Worm (Caenorhabditis elegans) whole organism, early embryonic: ENCODE data around the gene Y37E11B.10.

Experiments
- B0310.2 ChIP-seq: sonication (generic microtip); optimal IDR thresholded peaks from 2 replicates; lab custom pipeline; 2016; ENCODE audit warnings: mild to moderate bottlenecking, missing genetic modification characterization, missing compliant biosample characterization
- F13C5.2 ChIP-seq: sonication (generic microtip); optimal IDR thresholded peaks from 2 replicates; lab custom pipeline; 2017; ENCODE audit warnings: mild to moderate bottlenecking, missing genetic modification characterization, inconsistent platforms, missing compliant biosample characterization
- aly-1 ChIP-seq: sonication (generic microtip); optimal IDR thresholded peaks from 2 replicates; lab custom pipeline; 2016; ENCODE audit warnings: missing genetic modification characterization, missing compliant biosample characterization
- ama-1 ChIP-seq: fragments of 150-350 bp; optimal IDR thresholded peaks from 2 replicates; lab custom pipeline; 2014
- ceh-13 ChIP-seq: fragments of 200-800 bp; sonication (Bioruptor generic); optimal IDR thresholded peaks from 2 replicates; lab custom pipeline; 2018; ENCODE audit warnings: mild to moderate bottlenecking, missing genetic modification characterization, missing compliant biosample characterization
- ceh-36 ChIP-seq: sonication (generic microtip); optimal IDR thresholded peaks from 2 replicates; lab custom pipeline; 2016; ENCODE audit warnings: missing genetic modification characterization, inconsistent platforms, missing compliant biosample characterization
- ets-7 ChIP-seq: sonication (generic microtip); optimal IDR thresholded peaks from 2 replicates; lab custom pipeline; 2016; ENCODE audit warnings: missing genotype, missing genetic modification characterization, missing compliant biosample characterization
- flt-1 ChIP-seq: fragments of 200-800 bp; sonication (Bioruptor generic); IDR thresholded peaks from 2 replicates; pipeline ENCODE4 v1.3.6; 2022; ENCODE audit warnings: missing genetic modification characterization, missing compliant biosample characterization
- hmbx-1 ChIP-seq: sonication (generic microtip); optimal IDR thresholded peaks from 2 replicates; lab custom pipeline; 2016; ENCODE audit warnings: mild to moderate bottlenecking, missing genetic modification characterization, missing compliant biosample characterization
- hmg-4 ChIP-seq: fragments of 200-800 bp; sonication (Bioruptor generic); optimal IDR thresholded peaks from 2 replicates; lab custom pipeline; 2018; ENCODE audit warnings: mild to moderate bottlenecking, missing genetic modification characterization, missing compliant biosample characterization
- hnd-1 ChIP-seq: sonication (generic microtip); optimal IDR thresholded peaks from 2 replicates; lab custom pipeline; 2016; ENCODE audit warnings: missing genetic modification characterization, missing compliant biosample characterization
- pes-1 ChIP-seq: fragments of 200-800 bp; sonication (Bioruptor generic); IDR thresholded peaks from 2 replicates; pipeline ENCODE4 v1.3.6; 2022; ENCODE audit warnings: missing genetic modification reagents, missing genetic modification characterization, missing compliant biosample characterization
- scrt-1 ChIP-seq: fragments of 200-800 bp; sonication (Bioruptor generic); IDR thresholded peaks from 2 replicates; pipeline ENCODE4 v1.3.6; 2022; ENCODE audit warnings: missing genetic modification characterization, missing compliant biosample characterization
- sea-1 ChIP-seq: fragments of 200-800 bp; sonication (Bioruptor generic); conservative IDR thresholded peaks from 2 replicates; pipeline ENCODE4 v1.3.6; 2022; ENCODE audit warnings: missing genetic modification characterization, missing compliant biosample characterization
- tbx-11 ChIP-seq: fragments of 200-800 bp; sonication (Bioruptor generic); IDR thresholded peaks from 2 replicates; pipeline ENCODE4 v1.3.6; 2022; ENCODE audit warnings: missing genetic modification characterization, missing compliant biosample characterization
- tbx-37 ChIP-seq: fragments of 200-800 bp; sonication (Bioruptor generic); conservative IDR thresholded peaks from 2 replicates; pipeline ENCODE4 v1.3.6; 2022; ENCODE audit warnings: missing genetic modification reagents, missing genetic modification characterization, missing compliant biosample characterization
- tra-4 ChIP-seq: sonication (generic microtip); optimal IDR thresholded peaks from 2 replicates; lab custom pipeline; 2017; ENCODE audit warnings: missing genetic modification characterization, missing compliant biosample characterization

Gene Y37E11B.10

DNA sequence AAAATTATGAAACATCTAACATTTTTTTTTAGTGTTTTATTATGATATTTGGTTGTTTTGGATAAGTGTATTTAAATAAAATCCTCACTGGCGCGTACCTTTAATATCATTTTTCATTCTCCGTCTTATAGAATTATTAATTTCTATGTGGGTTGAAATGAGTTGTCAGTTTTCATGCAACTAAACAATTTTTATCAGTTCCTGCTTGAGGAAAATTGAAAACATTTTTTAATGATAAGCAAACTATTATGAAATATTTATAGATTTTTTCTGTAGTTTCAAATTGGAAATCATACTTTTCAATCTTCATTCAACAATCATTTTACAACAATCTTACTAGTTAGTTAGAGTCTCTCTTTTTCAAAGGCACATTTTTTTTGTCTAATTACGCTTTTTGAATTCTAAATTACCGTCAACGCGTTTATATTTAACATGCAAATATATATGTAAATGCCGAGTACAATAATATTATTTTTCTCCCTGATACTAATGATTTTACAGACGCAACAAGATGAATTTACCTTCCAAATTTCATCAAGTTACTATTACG, at the start of gene Y37E11B.10, which contains the start of gene kgb-2:
Gene Y37E11B.10, minus strand, starts transcription at position 182 of the 550 bp plus-strand sequence.
Gene kgb-2, plus strand, starts transcription at position 500 of the 550 bp plus-strand sequence.
- TF ChIP-seq hmg-4: no peak
- no peak for TF ChIP-seq F13C5.2 (tag; lab: Kevin White, UChicago)
- TF ChIP-seq ceh-13 (GFP tag; lab: Kevin White, UChicago): no peak
- no peak for TF ChIP-seq ets-7 (tag; lab: Kevin White, UChicago)
- TF ChIP-seq flt-1 (GFP tag; lab: Robert Waterston, UW): no peak
- no peak for TF ChIP-seq tbx-37 (GFP tag; lab: Robert Waterston, UW)
- no peak for TF ChIP-seq tbx-11 (GFP tag; lab: Robert Waterston, UW)
- no peak for TF ChIP-seq sea-1 (GFP tag; lab: Robert Waterston, UW)
- no peak for TF ChIP-seq aly-1 (tag; lab: Kevin White, UChicago)
- no peak for TF ChIP-seq ama-1 (lab: Kevin White, UChicago)
- TF ChIP-seq hmbx-1 (tag; lab: Kevin White, UChicago): no peak
- no peak for TF ChIP-seq B0310.2 (tag; lab: Kevin White, UChicago)
- no peak for TF ChIP-seq ceh-36 (tag; lab: Kevin White, UChicago)
- TF ChIP-seq scrt-1 (GFP tag; lab: Robert Waterston, UW): no peak
- no peak for TF ChIP-seq pes-1 (GFP tag; lab: Robert Waterston, UW)
- no peak for TF ChIP-seq tra-4 (tag; lab: Kevin White, UChicago)
- no peak for TF ChIP-seq hnd-1 (tag; lab: Kevin White, UChicago)

DNA sequence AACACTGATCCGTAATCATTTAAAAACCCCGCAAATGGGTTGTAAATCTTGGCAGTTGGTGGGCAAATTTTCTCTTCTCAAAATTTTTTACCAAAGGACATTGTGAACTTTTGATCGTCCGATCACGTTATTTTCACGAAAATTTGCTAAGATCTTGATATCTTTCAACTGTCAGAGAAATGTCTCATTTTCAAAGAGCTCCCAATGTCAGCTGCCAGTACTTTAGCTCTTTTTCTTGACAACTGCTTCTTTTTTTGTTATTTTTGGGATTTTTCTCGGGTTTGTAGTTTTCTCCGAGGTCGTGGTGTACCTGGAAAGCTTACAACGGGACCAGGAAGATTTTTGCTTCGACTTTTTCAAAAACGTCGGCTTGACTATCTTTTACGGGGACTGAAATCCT, 49.6 kb upstream of the Y37E11B.10 start:
- no peak for TF ChIP-seq tbx-37 (GFP tag; lab: Robert Waterston, UW)
- no peak for TF ChIP-seq tbx-11 (GFP tag; lab: Robert Waterston, UW)
- no peak for TF ChIP-seq ets-7 (tag; lab: Kevin White, UChicago)
- no peak for TF ChIP-seq pes-1 (GFP tag; lab: Robert Waterston, UW)
- no peak for TF ChIP-seq aly-1 (tag; lab: Kevin White, UChicago)
- no peak for TF ChIP-seq hmg-4
- TF ChIP-seq F13C5.2 (tag; lab: Kevin White, UChicago): no peak
- TF ChIP-seq ceh-13 (GFP tag; lab: Kevin White, UChicago): no peak
- TF ChIP-seq tra-4 (tag; lab: Kevin White, UChicago): no peak
- no peak for TF ChIP-seq ceh-36 (tag; lab: Kevin White, UChicago)
- no peak for TF ChIP-seq hnd-1 (tag; lab: Kevin White, UChicago)
- TF ChIP-seq sea-1 (GFP tag; lab: Robert Waterston, UW): no peak
- TF ChIP-seq flt-1 (GFP tag; lab: Robert Waterston, UW): no peak
- TF ChIP-seq hmbx-1 (tag; lab: Kevin White, UChicago): no peak

DNA sequence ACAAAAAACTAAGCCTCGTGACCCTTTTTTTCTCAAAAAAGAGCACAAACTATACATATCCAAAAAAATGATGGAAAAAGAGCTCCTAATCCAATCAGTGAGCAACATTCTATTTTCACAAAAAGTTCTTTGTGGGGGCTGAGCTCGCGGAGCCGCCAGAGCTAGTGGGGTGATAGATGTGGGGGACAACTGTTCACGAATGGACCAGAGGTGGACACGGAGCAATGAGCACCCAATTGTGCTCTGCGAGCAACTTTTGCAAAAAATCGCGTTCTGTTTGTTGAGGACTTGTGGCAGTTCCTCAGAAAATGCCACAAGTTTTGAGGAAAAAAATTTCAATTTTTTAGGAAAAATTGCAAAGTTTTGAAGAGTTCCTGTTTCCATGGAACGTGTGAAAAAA, 48.6 kb upstream of the Y37E11B.10 start:
- TF ChIP-seq tra-4 (tag; lab: Kevin White, UChicago) (no peak), F13C5.2 (tag; lab: Kevin White, UChicago) (no peak), B0310.2 (tag; lab: Kevin White, UChicago) (no peak), ceh-13 (GFP tag; lab: Kevin White, UChicago) (no peak), tbx-11 (GFP tag; lab: Robert Waterston, UW) (no peak), hmbx-1 (tag; lab: Kevin White, UChicago) (no peak), ceh-36 (tag; lab: Kevin White, UChicago) (no peak), ama-1 (lab: Kevin White, UChicago) (no peak), flt-1 (GFP tag; lab: Robert Waterston, UW) (no peak), hnd-1 (tag; lab: Kevin White, UChicago) (no peak), ets-7 (tag; lab: Kevin White, UChicago) (no peak), hmg-4 (no peak), pes-1 (GFP tag; lab: Robert Waterston, UW) (no peak), aly-1 (tag; lab: Kevin White, UChicago) (no peak), scrt-1 (GFP tag; lab: Robert Waterston, UW) (no peak)

DNA sequence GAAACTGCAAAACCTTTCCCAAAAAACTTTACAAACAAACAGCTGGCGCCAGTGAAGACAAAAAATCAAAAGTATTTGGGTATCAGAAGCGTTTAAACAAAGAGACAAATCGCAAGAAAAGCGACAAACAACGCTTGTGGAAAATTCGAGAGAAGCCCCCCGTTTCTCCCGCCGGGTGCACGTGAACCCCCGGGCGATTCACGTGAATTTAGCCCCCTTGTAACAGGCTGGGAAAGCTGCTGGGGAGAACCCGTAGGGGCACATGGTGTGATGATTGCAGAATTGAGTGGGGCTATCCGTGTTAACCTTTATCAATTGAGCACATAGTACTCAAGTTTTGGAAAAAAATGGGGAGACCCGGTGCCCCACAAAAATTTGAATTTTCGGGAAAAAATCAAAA, 47.9 kb upstream of the Y37E11B.10 start:
- TF ChIP-seq B0310.2 (tag; lab: Kevin White, UChicago) (no peak), hmg-4 (peak; percentile 54), ets-7 (tag; lab: Kevin White, UChicago) (no peak)

DNA sequence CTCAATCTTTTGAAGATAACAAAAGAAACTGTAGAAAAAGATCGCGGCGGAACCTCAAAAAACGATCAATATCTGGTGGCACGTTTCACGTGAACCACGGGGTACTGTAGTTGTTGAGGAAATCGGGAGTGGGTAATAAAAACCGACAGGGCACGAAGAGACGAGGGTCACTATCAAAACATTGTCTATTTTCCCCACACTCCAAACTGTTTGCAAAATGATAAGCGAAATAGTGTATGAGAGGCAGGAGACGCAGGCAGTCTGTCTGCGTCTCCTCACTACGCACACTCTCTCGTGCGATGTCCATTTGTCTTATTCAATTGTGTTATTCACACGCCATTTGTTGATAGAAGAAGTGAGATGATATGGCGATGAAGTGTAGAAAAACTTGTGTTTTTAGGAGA, 47.2 kb upstream of the Y37E11B.10 start:
- TF ChIP-seq hmg-4 (no peak), ceh-13 (GFP tag; lab: Kevin White, UChicago) (no peak), ama-1 (lab: Kevin White, UChicago) (no peak), B0310.2 (tag; lab: Kevin White, UChicago) (no peak), scrt-1 (GFP tag; lab: Robert Waterston, UW) (no peak), hnd-1 (tag; lab: Kevin White, UChicago) (no peak), tbx-37 (GFP tag; lab: Robert Waterston, UW) (no peak), flt-1 (GFP tag; lab: Robert Waterston, UW) (no peak), sea-1 (GFP tag; lab: Robert Waterston, UW) (no peak), F13C5.2 (tag; lab: Kevin White, UChicago) (no peak), ceh-36 (tag; lab: Kevin White, UChicago) (no peak), tbx-11 (GFP tag; lab: Robert Waterston, UW) (no peak), hmbx-1 (tag; lab: Kevin White, UChicago) (no peak), pes-1 (GFP tag; lab: Robert Waterston, UW) (no peak)

DNA sequence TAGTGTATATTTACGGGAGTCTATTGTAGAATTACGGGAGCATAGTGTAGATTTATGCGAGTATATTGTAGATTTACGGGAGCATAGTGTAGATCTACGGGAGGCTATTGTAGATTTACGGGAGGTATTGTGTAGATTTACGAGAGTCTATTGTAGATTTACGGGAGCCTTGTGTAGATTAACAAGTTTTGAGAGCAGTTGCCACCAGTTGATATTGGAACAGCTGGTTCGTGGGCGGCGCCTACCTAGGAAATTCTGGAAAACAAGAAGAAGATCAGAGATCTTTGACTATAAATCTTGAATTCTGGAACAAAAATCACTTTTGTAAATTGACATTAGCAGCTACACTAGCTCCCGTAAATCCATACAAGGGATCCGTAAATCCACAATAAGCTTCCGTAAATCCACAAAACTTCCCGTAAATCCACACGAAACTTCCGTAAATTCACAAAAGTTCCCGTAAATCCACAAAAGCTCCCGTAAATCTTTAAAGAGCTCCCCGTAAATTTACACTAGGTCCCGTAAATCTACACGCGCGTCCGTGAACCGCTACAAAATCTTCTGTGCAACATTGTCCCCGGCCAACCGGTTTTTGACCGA, 46.6 kb upstream of the Y37E11B.10 start:
- TF ChIP-seq tbx-11 (GFP tag; lab: Robert Waterston, UW) (no peak), hmg-4 (no peak), ceh-36 (tag; lab: Kevin White, UChicago) (no peak), scrt-1 (GFP tag; lab: Robert Waterston, UW) (no peak), tra-4 (tag; lab: Kevin White, UChicago) (no peak), ets-7 (tag; lab: Kevin White, UChicago) (no peak), aly-1 (tag; lab: Kevin White, UChicago) (no peak), sea-1 (GFP tag; lab: Robert Waterston, UW) (no peak), ama-1 (lab: Kevin White, UChicago) (no peak), B0310.2 (tag; lab: Kevin White, UChicago) (no peak), F13C5.2 (tag; lab: Kevin White, UChicago) (no peak), tbx-37 (GFP tag; lab: Robert Waterston, UW) (no peak), ceh-13 (GFP tag; lab: Kevin White, UChicago) (no peak), hnd-1 (tag; lab: Kevin White, UChicago) (no peak), flt-1 (GFP tag; lab: Robert Waterston, UW) (no peak), hmbx-1 (tag; lab: Kevin White, UChicago) (no peak), pes-1 (GFP tag; lab: Robert Waterston, UW) (no peak)
